Fruit fly (Drosophila melanogaster): ENCODE results near the gene CG4496.

DNA sequence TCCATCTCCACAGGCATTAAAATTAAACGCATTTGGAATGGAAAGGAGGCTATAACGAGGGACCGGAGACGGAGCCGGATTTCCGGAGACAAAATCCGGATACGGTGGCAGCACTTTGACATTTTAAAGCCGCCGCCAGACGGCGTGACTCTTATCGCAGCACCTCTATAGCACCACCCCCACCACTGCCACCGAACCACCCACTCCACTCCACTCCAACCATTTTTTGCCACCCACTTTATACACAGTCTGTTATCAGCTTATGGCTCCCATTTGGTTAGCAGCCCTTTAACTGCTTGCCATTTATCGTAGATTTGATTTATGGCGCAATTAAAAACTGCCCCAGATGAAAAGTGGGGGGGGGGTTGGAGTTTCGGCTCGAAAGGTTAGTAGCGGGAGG lies 20.8 kb downstream of the CG4496 start:
- TF ChIP-seq CG8388 (GFP tag; optimal IDR thresholded peaks at IDR 0.05) (no peak), bab2 (GFP tag; optimal IDR thresholded peaks at IDR 0.05) (no peak), corto (GFP tag; optimal IDR thresholded peaks at IDR 0.05) (no peak), CG8478 (optimal IDR thresholded peaks at IDR 0.05) (no peak), tup (GFP tag; optimal IDR thresholded peaks at IDR 0.05) (no peak), CG1233 (GFP tag; optimal IDR thresholded peaks at IDR 0.05) (no peak), Dad (GFP tag; optimal IDR thresholded peaks at IDR 0.05) (no peak), CG2129 (GFP tag; IDR thresholded peaks at IDR 0.05; ENCODE audit: partially characterized antibody) (no peak), CG31441 (GFP tag; IDR thresholded peaks at IDR 0.05) (no peak), CG16863 (GFP tag; optimal IDR thresholded peaks at IDR 0.05) (no peak), dysf (GFP tag; IDR thresholded peaks at IDR 0.05) (no peak), CG10267 (tag; optimal IDR thresholded peaks at IDR 0.05) (no peak)

Data from whole organism, embryonic.